Worm (Caenorhabditis elegans) whole organism, early embryonic: ENCODE data around the gene B0524.6.
A peak's percentile ranks its signal among the peaks of the same experiment; 100 is the strongest.

Experiments
- B0310.2 ChIP-seq: sonication (generic microtip); optimal IDR thresholded peaks from 2 replicates; lab custom pipeline; 2016; ENCODE audit warnings: mild to moderate bottlenecking, missing genetic modification characterization, missing compliant biosample characterization
- F13C5.2 ChIP-seq: sonication (generic microtip); optimal IDR thresholded peaks from 2 replicates; lab custom pipeline; 2017; ENCODE audit warnings: mild to moderate bottlenecking, missing genetic modification characterization, inconsistent platforms, missing compliant biosample characterization
- aly-1 ChIP-seq: sonication (generic microtip); optimal IDR thresholded peaks from 2 replicates; lab custom pipeline; 2016; ENCODE audit warnings: missing genetic modification characterization, missing compliant biosample characterization
- ama-1 ChIP-seq: fragments of 150-350 bp; optimal IDR thresholded peaks from 2 replicates; lab custom pipeline; 2014
- ceh-13 ChIP-seq: fragments of 200-800 bp; sonication (Bioruptor generic); optimal IDR thresholded peaks from 2 replicates; lab custom pipeline; 2018; ENCODE audit warnings: mild to moderate bottlenecking, missing genetic modification characterization, missing compliant biosample characterization
- ceh-36 ChIP-seq: sonication (generic microtip); optimal IDR thresholded peaks from 2 replicates; lab custom pipeline; 2016; ENCODE audit warnings: missing genetic modification characterization, inconsistent platforms, missing compliant biosample characterization
- ets-7 ChIP-seq: sonication (generic microtip); optimal IDR thresholded peaks from 2 replicates; lab custom pipeline; 2016; ENCODE audit warnings: missing genotype, missing genetic modification characterization, missing compliant biosample characterization
- flt-1 ChIP-seq: fragments of 200-800 bp; sonication (Bioruptor generic); IDR thresholded peaks from 2 replicates; pipeline ENCODE4 v1.3.6; 2022; ENCODE audit warnings: missing genetic modification characterization, missing compliant biosample characterization
- hmbx-1 ChIP-seq: sonication (generic microtip); optimal IDR thresholded peaks from 2 replicates; lab custom pipeline; 2016; ENCODE audit warnings: mild to moderate bottlenecking, missing genetic modification characterization, missing compliant biosample characterization
- hmg-4 ChIP-seq: fragments of 200-800 bp; sonication (Bioruptor generic); optimal IDR thresholded peaks from 2 replicates; lab custom pipeline; 2018; ENCODE audit warnings: mild to moderate bottlenecking, missing genetic modification characterization, missing compliant biosample characterization
- hnd-1 ChIP-seq: sonication (generic microtip); optimal IDR thresholded peaks from 2 replicates; lab custom pipeline; 2016; ENCODE audit warnings: missing genetic modification characterization, missing compliant biosample characterization
- pes-1 ChIP-seq: fragments of 200-800 bp; sonication (Bioruptor generic); IDR thresholded peaks from 2 replicates; pipeline ENCODE4 v1.3.6; 2022; ENCODE audit warnings: missing genetic modification reagents, missing genetic modification characterization, missing compliant biosample characterization
- scrt-1 ChIP-seq: fragments of 200-800 bp; sonication (Bioruptor generic); IDR thresholded peaks from 2 replicates; pipeline ENCODE4 v1.3.6; 2022; ENCODE audit warnings: missing genetic modification characterization, missing compliant biosample characterization
- sea-1 ChIP-seq: fragments of 200-800 bp; sonication (Bioruptor generic); conservative IDR thresholded peaks from 2 replicates; pipeline ENCODE4 v1.3.6; 2022; ENCODE audit warnings: missing genetic modification characterization, missing compliant biosample characterization
- tbx-11 ChIP-seq: fragments of 200-800 bp; sonication (Bioruptor generic); IDR thresholded peaks from 2 replicates; pipeline ENCODE4 v1.3.6; 2022; ENCODE audit warnings: missing genetic modification characterization, missing compliant biosample characterization
- tbx-37 ChIP-seq: fragments of 200-800 bp; sonication (Bioruptor generic); conservative IDR thresholded peaks from 2 replicates; pipeline ENCODE4 v1.3.6; 2022; ENCODE audit warnings: missing genetic modification reagents, missing genetic modification characterization, missing compliant biosample characterization
- tra-4 ChIP-seq: sonication (generic microtip); optimal IDR thresholded peaks from 2 replicates; lab custom pipeline; 2017; ENCODE audit warnings: missing genetic modification characterization, missing compliant biosample characterization

The B0524.6 gene

DNA sequence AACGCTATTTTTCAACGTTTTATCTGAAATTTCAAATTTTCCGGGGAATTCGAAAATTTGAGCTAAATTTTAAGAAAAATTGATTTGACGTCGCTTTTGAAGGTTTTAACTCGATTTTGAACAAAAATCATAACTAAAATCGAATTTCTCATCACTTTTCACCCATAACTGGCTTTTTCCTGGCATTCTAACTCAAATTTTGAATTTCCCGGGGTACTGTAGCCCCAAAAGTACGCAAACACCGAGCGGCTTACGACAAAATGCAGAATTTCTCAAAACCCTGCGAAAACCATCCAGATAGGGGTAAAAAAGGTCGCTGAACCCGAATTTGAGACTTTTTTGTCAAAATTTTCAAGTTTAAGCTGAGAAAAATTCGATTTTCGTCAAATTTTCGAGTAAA, 21.8 kb upstream of the B0524.6 start:
- TF ChIP-seq hnd-1 (tag; lab: Kevin White, UChicago) = no peak
- TF ChIP-seq F13C5.2 = no peak
- TF ChIP-seq tbx-37 (GFP tag; lab: Robert Waterston, UW) = no peak
- TF ChIP-seq aly-1 (tag; lab: Kevin White, UChicago) = no peak
- TF ChIP-seq ets-7 (tag; lab: Kevin White, UChicago) = no peak
- no peak for TF ChIP-seq pes-1 (GFP tag; lab: Robert Waterston, UW)
- no peak for TF ChIP-seq hmbx-1 (tag; lab: Kevin White, UChicago)
- TF ChIP-seq scrt-1 (GFP tag; lab: Robert Waterston, UW) = no peak

DNA sequence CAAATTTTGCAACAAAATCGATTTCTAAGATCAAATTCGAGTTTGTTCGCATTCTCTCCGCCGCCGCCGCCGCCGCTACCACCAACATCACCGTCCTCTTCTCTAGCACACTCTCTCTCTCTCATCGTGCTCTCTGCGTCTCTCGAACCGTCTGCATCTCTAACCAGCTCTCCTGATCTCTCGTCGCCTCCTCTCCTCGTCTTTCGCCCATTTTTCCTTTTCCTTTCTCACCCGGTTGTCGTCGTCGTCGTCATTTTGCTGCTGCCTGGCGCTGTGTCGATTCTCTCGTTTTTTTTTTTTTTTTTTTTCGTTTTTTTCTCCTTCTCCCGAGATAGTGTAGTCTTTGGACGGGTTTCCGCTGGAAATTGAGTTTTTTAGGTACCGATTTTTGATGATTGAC, 21.0 kb upstream of the B0524.6 start:
- peak; percentile 42 for TF ChIP-seq ets-7 (tag; lab: Kevin White, UChicago)
- TF ChIP-seq tbx-37 (GFP tag; lab: Robert Waterston, UW) = peak; percentile 3; the same call in 1 of the 2 replicates
- peak; percentile 12 for TF ChIP-seq pes-1 (GFP tag; lab: Robert Waterston, UW)
- no peak for TF ChIP-seq tra-4
- no peak for TF ChIP-seq aly-1 (tag; lab: Kevin White, UChicago)

DNA sequence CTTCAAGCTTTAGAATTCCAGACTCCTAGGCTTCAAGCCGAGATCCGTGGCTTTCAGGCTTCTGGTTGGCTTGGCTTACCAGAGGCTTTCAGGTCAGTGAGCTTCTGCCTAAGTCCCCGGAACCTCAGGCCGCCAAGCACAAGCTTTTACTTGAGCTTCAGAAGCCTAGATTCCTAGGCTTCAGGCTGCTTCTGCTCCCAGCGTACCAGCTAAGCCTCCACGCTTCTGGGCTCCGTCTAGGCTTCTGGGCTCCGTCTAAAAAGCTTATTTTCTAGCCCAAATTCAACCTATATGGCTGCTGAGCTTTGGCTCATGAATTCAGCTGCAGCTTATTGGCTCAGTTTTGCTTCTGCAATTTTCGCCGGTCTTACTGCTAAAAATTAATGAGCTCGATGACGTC, 20.3 kb upstream of the B0524.6 start:
- TF ChIP-seq ets-7 (tag; lab: Kevin White, UChicago) = no peak
- no peak for TF ChIP-seq hnd-1 (tag; lab: Kevin White, UChicago)
- TF ChIP-seq flt-1 = no peak
- TF ChIP-seq B0310.2 (tag; lab: Kevin White, UChicago) = no peak
- TF ChIP-seq tra-4 = no peak
- no peak for TF ChIP-seq hmbx-1 (tag; lab: Kevin White, UChicago)
- no peak for TF ChIP-seq ceh-13 (GFP tag; lab: Kevin White, UChicago)
- TF ChIP-seq F13C5.2 = no peak
- no peak for TF ChIP-seq tbx-37 (GFP tag; lab: Robert Waterston, UW)

DNA sequence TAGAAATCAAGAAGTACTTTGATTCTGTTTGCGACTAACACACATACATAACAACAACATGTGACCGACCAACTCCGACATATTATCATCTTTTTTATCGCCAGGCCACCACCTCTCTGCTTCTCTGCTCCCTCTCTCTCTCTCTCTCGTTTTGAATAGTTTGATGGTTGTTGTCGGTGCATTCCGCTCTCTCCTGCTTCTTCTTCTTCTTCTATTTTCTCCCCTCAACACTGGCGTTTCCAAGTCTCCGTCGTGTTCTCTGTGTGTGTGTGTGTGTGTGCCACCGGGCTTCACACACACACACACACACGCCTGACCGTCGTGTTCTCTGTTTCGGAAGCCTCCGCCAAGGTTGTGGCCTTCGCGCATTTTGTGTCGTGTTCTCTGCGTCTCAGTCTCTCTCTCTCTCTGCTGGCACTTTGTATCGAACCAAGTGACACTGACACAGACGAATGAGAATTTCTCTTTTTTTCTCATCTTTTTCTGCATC, 19.7 kb upstream of the B0524.6 start:
- TF ChIP-seq hmbx-1 (tag; lab: Kevin White, UChicago) (no peak), ceh-13 (GFP tag; lab: Kevin White, UChicago) (no peak), tbx-37 (GFP tag; lab: Robert Waterston, UW) (peak; percentile 17; the same call in 1 of the 2 replicates), flt-1 (no peak; the same call in 1 of the 2 replicates), hmg-4 (GFP tag; lab: Kevin White, UChicago) (peak; percentile 7), tbx-11 (no peak), hnd-1 (tag; lab: Kevin White, UChicago) (no peak), pes-1 (GFP tag; lab: Robert Waterston, UW) (peak; percentile 67; the same call in 1 of the 2 replicates), ama-1 (no peak), ets-7 (tag; lab: Kevin White, UChicago) (no peak), aly-1 (tag; lab: Kevin White, UChicago) (no peak), sea-1 (no peak), tra-4 (no peak)

DNA sequence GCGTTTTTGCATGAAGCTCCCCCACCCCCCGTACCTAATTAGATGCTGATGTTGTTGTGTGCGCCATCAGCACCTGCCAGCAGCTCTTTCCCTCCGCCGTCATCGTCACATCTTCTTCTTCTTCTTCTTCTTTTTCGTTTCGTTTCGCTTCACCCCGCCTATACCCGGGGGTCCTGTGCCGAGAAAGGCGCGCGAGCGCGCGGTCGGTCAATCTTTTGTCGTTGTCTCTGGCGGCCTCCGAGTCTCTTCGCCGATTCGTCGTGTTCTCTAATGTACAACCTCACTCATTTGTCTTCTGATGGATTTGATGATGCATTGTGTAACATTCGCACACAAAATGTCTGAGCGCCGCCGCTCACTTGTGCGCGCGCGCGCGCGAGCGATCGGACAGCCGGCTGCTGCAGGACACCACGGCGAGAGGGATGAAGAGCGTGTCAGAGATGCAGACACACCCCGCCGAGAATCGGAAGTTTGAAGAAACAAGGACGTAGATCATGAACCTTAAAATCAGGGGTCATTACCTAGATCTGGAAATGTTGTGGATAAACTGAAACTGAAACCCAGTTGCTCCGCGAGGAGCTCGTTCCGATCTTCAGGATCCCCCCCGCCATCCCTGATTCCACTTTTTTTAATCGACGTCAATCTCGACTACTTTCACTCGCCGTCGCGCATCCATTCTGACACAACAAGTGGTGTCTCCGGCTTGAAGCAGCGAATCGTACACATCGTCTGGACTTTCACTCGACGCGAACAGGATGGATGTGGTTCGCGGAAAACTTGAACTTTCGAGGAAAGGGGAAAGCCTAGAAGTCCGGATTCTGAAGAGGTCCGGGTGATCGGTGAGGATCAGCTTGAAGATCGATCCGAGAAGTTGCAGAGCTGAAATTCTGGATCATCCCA, 18.2 kb upstream of the B0524.6 start:
- TF ChIP-seq aly-1 (tag; lab: Kevin White, UChicago) (peak; percentile 43), pes-1 (GFP tag; lab: Robert Waterston, UW) (peak; percentile 44; the same call in 1 of the 2 replicates), ceh-13 (GFP tag; lab: Kevin White, UChicago) (no peak), flt-1 (0 out of 2 replicates have a peak, but pooled peaks have one; percentile 4), tbx-11 (no peak), F13C5.2 (peak; percentile 47), hmg-4 (GFP tag; lab: Kevin White, UChicago) (peak; percentile 29)

DNA sequence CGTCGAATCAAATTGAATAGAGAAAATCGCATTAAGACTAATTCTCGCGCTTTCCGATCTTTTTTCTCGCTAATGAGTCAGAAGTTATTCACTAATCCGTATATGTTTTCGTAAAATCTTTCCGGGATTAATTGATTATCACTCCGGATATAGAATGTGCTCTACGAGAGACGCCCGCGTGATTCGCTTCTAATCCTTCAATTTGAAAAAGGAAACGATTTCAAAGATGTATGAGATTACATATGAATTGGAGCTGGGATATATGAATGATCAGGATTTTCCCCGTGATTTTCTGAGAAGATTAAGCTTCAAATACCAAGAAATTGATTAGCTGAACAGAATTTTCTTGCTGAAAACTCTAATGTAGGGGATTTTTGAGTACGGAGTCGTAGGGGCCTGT, 17.1 kb upstream of the B0524.6 start:
- TF ChIP-seq sea-1 (no peak), scrt-1 (GFP tag; lab: Robert Waterston, UW) (no peak), hmg-4 (GFP tag; lab: Kevin White, UChicago) (no peak), tbx-11 (no peak), B0310.2 (tag; lab: Kevin White, UChicago) (no peak), ceh-36 (tag; lab: Kevin White, UChicago) (peak; percentile 53), hnd-1 (tag; lab: Kevin White, UChicago) (no peak), ets-7 (tag; lab: Kevin White, UChicago) (no peak)

DNA sequence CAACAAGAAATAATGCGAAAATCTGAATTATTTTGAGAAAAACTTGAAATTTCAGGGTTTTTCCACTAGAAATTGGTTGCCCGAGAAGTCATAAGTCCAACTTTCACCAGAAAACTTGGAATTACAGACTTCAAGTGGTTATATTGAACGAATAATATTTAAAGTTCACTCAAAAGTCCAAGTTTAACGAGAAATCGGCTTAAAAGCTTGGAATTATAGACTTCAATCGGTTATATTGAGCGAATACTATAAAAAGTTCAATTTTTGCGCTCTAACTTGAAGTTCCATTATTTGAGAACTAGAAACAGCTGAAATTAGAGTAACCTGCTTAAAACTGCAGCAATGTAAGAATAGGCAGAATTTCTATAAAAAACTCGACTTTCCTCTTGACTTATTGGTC, 16.6 kb upstream of the B0524.6 start:
- TF ChIP-seq tra-4 (no peak), ets-7 (tag; lab: Kevin White, UChicago) (no peak), hmg-4 (GFP tag; lab: Kevin White, UChicago) (no peak), hmbx-1 (tag; lab: Kevin White, UChicago) (no peak), F13C5.2 (no peak), flt-1 (no peak), scrt-1 (GFP tag; lab: Robert Waterston, UW) (no peak), pes-1 (GFP tag; lab: Robert Waterston, UW) (no peak), ama-1 (no peak), tbx-11 (no peak), ceh-36 (tag; lab: Kevin White, UChicago) (no peak)
